Fruit fly (Drosophila melanogaster) whole organism, embryonic: ENCODE measurements around the gene CG7582.

Source experiments
- Abd-B ChIP-seq: fragments of 200-800 bp; sonication (Bioruptor generic); optimal IDR thresholded peaks from 2 replicates; lab custom pipeline; 2018; ENCODE audit warnings: missing biosample characterization, mild to moderate bottlenecking, missing genetic modification characterization, moderate library complexity
- CG10209 ChIP-seq: fragments of 200-800 bp; sonication (Bioruptor generic); optimal IDR thresholded peaks from 3 replicates; lab custom pipeline; 2017; ENCODE audit warnings: missing biosample characterization, mild to moderate bottlenecking, missing genetic modification characterization, missing genetic modification reagents
- CG10321 ChIP-seq: fragments of 200-800 bp; sonication (Bioruptor generic); IDR thresholded peaks from 2 replicates; pipeline ENCODE4 v1.3.6; 2022; ENCODE audit warnings: missing biosample characterization, missing genetic modification characterization
- CG10431 ChIP-seq: fragments of 200-800 bp; sonication (Bioruptor generic); optimal IDR thresholded peaks from 3 replicates; lab custom pipeline; 2018; ENCODE audit warnings: missing biosample characterization, mild to moderate bottlenecking, missing genetic modification characterization
- CG12942 ChIP-seq: fragments of 200-800 bp; sonication (Bioruptor generic); optimal IDR thresholded peaks from 3 replicates; lab custom pipeline; 2016; ENCODE audit warnings: missing biosample characterization, missing genetic modification characterization
- CG13123 ChIP-seq: fragments of 200-800 bp; sonication (Bioruptor generic); optimal IDR thresholded peaks from 2 replicates; lab custom pipeline; 2016; ENCODE audit warnings: missing biosample characterization, missing genetic modification characterization
- CG13775 ChIP-seq: fragments of 200-800 bp; sonication (Bioruptor generic); optimal IDR thresholded peaks from 3 replicates; lab custom pipeline; 2017; ENCODE audit warnings: missing biosample characterization, mild to moderate bottlenecking, missing genetic modification characterization
- CG15514 ChIP-seq: fragments of 200-800 bp; sonication (Bioruptor generic); optimal IDR thresholded peaks from 3 replicates; lab custom pipeline; 2017; ENCODE audit warnings: missing biosample characterization, missing genetic modification characterization, mild to moderate bottlenecking, moderate library complexity, missing genetic modification reagents
- CG15696 ChIP-seq: fragments of 200-800 bp; sonication (Bioruptor generic); optimal IDR thresholded peaks from 2 replicates; lab custom pipeline; 2019; ENCODE audit warnings: missing biosample characterization, mild to moderate bottlenecking, missing genetic modification characterization, moderate library complexity
- CG1647 ChIP-seq: fragments of 200-800 bp; sonication (Bioruptor generic); optimal IDR thresholded peaks from 3 replicates; lab custom pipeline; 2016; ENCODE audit warnings: missing biosample characterization, missing genetic modification characterization
- CG17568 ChIP-seq: fragments of 200-800 bp; sonication (Bioruptor generic); optimal IDR thresholded peaks from 2 replicates; lab custom pipeline; 2018; ENCODE audit warnings: missing biosample characterization, mild to moderate bottlenecking, missing genetic modification characterization, moderate library complexity
- CG2120 ChIP-seq: fragments of 200-800 bp; sonication (Bioruptor generic); optimal IDR thresholded peaks from 3 replicates; lab custom pipeline; 2016; ENCODE audit warnings: missing biosample characterization, missing genetic modification characterization
- CG2202 ChIP-seq: fragments of 200-800 bp; sonication (Bioruptor generic); optimal IDR thresholded peaks from 2 replicates; lab custom pipeline; 2018; ENCODE audit warnings: missing biosample characterization, mild to moderate bottlenecking, missing genetic modification characterization
- CG30403 ChIP-seq: fragments of 200-800 bp; sonication (Bioruptor generic); optimal IDR thresholded peaks from 3 replicates; lab custom pipeline; 2016; ENCODE audit warnings: missing biosample characterization, missing genetic modification characterization
- CG31365 ChIP-seq: fragments of 200-800 bp; sonication (Bioruptor generic); optimal IDR thresholded peaks from 2 replicates; lab custom pipeline; 2018; ENCODE audit warnings: missing biosample characterization, mild to moderate bottlenecking, missing genetic modification characterization
- CG34224 ChIP-seq: fragments of 200-800 bp; sonication (Bioruptor generic); IDR thresholded peaks from 3 replicates; pipeline ENCODE4 v1.3.6; 2022; ENCODE audit warnings: missing biosample characterization, missing genetic modification characterization; ENCODE audit not compliant: partially characterized antibody
- CG3726 ChIP-seq: fragments of 200-800 bp; sonication (Bioruptor generic); IDR thresholded peaks from 3 replicates; pipeline ENCODE4, ENCODE4 v1.3.6; 2022; ENCODE audit warnings: missing biosample characterization, missing genetic modification characterization
- CG4854 ChIP-seq: fragments of 200-800 bp; sonication (Bioruptor generic); optimal IDR thresholded peaks from 2 replicates; lab custom pipeline; 2016; ENCODE audit warnings: missing biosample characterization, missing genetic modification characterization, inconsistent platforms
- CG7372 ChIP-seq: fragments of 200-800 bp; sonication (Bioruptor generic); IDR thresholded peaks from 2 replicates; pipeline ENCODE4 v1.3.6; 2022; ENCODE audit warnings: missing biosample characterization, missing genetic modification characterization
- CG7745 ChIP-seq: fragments of 200-800 bp; sonication (Bioruptor generic); optimal IDR thresholded peaks from 2 replicates; lab custom pipeline; 2018; ENCODE audit warnings: missing biosample characterization, mild to moderate bottlenecking, missing genetic modification characterization, moderate library complexity
- CG7839 ChIP-seq: fragments of 200-800 bp; sonication (Bioruptor generic); optimal IDR thresholded peaks from 3 replicates; lab custom pipeline; 2018; ENCODE audit warnings: missing biosample characterization, mild to moderate bottlenecking, missing genetic modification characterization, moderate library complexity
- CG8089 ChIP-seq: fragments of 200-800 bp; sonication (Bioruptor generic); optimal IDR thresholded peaks from 3 replicates; lab custom pipeline; 2016; ENCODE audit warnings: missing biosample characterization, missing genetic modification characterization
- CG8944 ChIP-seq: fragments of 200-800 bp; sonication (Bioruptor generic); optimal IDR thresholded peaks from 3 replicates; lab custom pipeline; 2016; ENCODE audit warnings: missing biosample characterization, missing genetic modification characterization
- CG9727 ChIP-seq: fragments of 200-800 bp; sonication (Bioruptor generic); optimal IDR thresholded peaks from 3 replicates; lab custom pipeline; 2017; ENCODE audit warnings: missing biosample characterization, mild to moderate bottlenecking, missing genetic modification characterization
- CTCF ChIP-seq: fragments of 200-800 bp; sonication (Bioruptor generic); optimal IDR thresholded peaks from 2 replicates; lab custom pipeline; 2017; ENCODE audit warnings: missing biosample characterization, mild to moderate bottlenecking, missing genetic modification characterization, moderate library complexity
- Dfd ChIP-seq, 2 experiments: fragments of >200 bp; optimal IDR thresholded peaks; 2 replicates each; lab custom pipeline; 2017; ENCODE audit warnings: missing biosample characterization in 2 of 2, missing genetic modification characterization in 2 of 2
- E2f2 ChIP-seq: fragments of 200-800 bp; sonication (Bioruptor generic); IDR thresholded peaks from 2 replicates; pipeline ENCODE4 v1.3.6; 2022; ENCODE audit warnings: missing biosample characterization, missing genetic modification characterization
- Gug ChIP-seq: fragments of 200-800 bp; sonication (Bioruptor generic); IDR thresholded peaks from 4 replicates; pipeline ENCODE4 v1.3.6; 2022; ENCODE audit warnings: missing biosample characterization, missing genetic modification characterization
- Hey ChIP-seq: fragments of 200-800 bp; sonication (Bioruptor generic); optimal IDR thresholded peaks from 3 replicates; lab custom pipeline; 2018; ENCODE audit warnings: missing biosample characterization, mild to moderate bottlenecking, missing genetic modification characterization
- Jarid2 ChIP-seq: fragments of 200-800 bp; sonication (Bioruptor generic); optimal IDR thresholded peaks from 3 replicates; lab custom pipeline; 2017; ENCODE audit warnings: mild to moderate bottlenecking, missing biosample characterization, missing genetic modification reagents, missing genetic modification characterization
- MESR4 ChIP-seq: fragments of 200-800 bp; sonication (Bioruptor generic); optimal IDR thresholded peaks from 2 replicates; lab custom pipeline; 2018; ENCODE audit warnings: missing biosample characterization, mild to moderate bottlenecking, missing genetic modification characterization, moderate library complexity
- PHDP ChIP-seq: fragments of 200-800 bp; sonication (Bioruptor generic); optimal IDR thresholded peaks from 3 replicates; lab custom pipeline; 2018; ENCODE audit warnings: missing biosample characterization, mild to moderate bottlenecking, missing genetic modification characterization, moderate library complexity
- Pdp1 ChIP-seq, 2 experiments: fragments of 200-800 bp; sonication (Bioruptor generic); optimal IDR thresholded peaks; 3 replicates each; lab custom pipeline; 2016; ENCODE audit warnings: missing biosample characterization in 2 of 2, missing genetic modification characterization in 2 of 2, mild to moderate bottlenecking in 1 of 2, moderate library complexity in 1 of 2
- Ptx1 ChIP-seq: fragments of 200-800 bp; sonication (Bioruptor generic); IDR thresholded peaks from 2 replicates; pipeline ENCODE4 v1.3.6; 2022; ENCODE audit warnings: missing biosample characterization, missing genetic modification characterization
- Scr ChIP-seq: fragments of 200-800 bp; sonication (Bioruptor generic); IDR thresholded peaks from 2 replicates; pipeline ENCODE4 v1.3.6; 2022; ENCODE audit warnings: missing biosample characterization, missing genetic modification characterization; ENCODE audit not compliant: partially characterized antibody
- Sox102F ChIP-seq: fragments of 200-800 bp; sonication (Bioruptor generic); optimal IDR thresholded peaks from 2 replicates; lab custom pipeline; 2018; ENCODE audit warnings: missing biosample characterization, mild to moderate bottlenecking, missing genetic modification characterization, moderate library complexity
- br ChIP-seq: fragments of >200 bp; optimal IDR thresholded peaks from 2 replicates; lab custom pipeline; 2017
- chn ChIP-seq: fragments of 200-800 bp; sonication (Bioruptor generic); optimal IDR thresholded peaks from 2 replicates; lab custom pipeline; 2016; ENCODE audit warnings: missing biosample characterization, missing genetic modification characterization
- dmrt99B ChIP-seq: fragments of 200-800 bp; sonication (Bioruptor generic); optimal IDR thresholded peaks from 2 replicates; lab custom pipeline; 2018; ENCODE audit warnings: missing biosample characterization, mild to moderate bottlenecking, missing genetic modification characterization, moderate library complexity
- ems ChIP-seq: fragments of 200-800 bp; sonication (Bioruptor generic); optimal IDR thresholded peaks from 3 replicates; lab custom pipeline; 2016; ENCODE audit warnings: missing biosample characterization, missing genetic modification characterization
- en ChIP-seq: fragments of 200-800 bp; sonication (Bioruptor generic); optimal IDR thresholded peaks from 2 replicates; lab custom pipeline; 2016; ENCODE audit warnings: missing biosample characterization, missing genetic modification characterization
- eve ChIP-seq, 2 experiments: fragments of >200 bp; optimal IDR thresholded peaks; 2 replicates each; lab custom pipeline; 2017; ENCODE audit warnings: missing biosample characterization in 2 of 2, missing genetic modification characterization in 2 of 2
- kni ChIP-seq: fragments of 200-800 bp; sonication (Bioruptor generic); optimal IDR thresholded peaks from 3 replicates; lab custom pipeline; 2017; ENCODE audit warnings: mild to moderate bottlenecking, missing biosample characterization, missing genetic modification reagents, missing genetic modification characterization
- mirr ChIP-seq: fragments of 200-800 bp; sonication (Bioruptor generic); optimal IDR thresholded peaks from 3 replicates; lab custom pipeline; 2018; ENCODE audit warnings: missing biosample characterization, mild to moderate bottlenecking, missing genetic modification characterization
- nerfin-1 ChIP-seq: fragments of 200-800 bp; sonication (Bioruptor generic); optimal IDR thresholded peaks from 3 replicates; lab custom pipeline; 2019; ENCODE audit warnings: missing biosample characterization, mild to moderate bottlenecking, missing genetic modification characterization, moderate library complexity
- nom ChIP-seq: fragments of 200-800 bp; sonication (Bioruptor generic); optimal IDR thresholded peaks from 2 replicates; lab custom pipeline; 2017; ENCODE audit warnings: missing biosample characterization, missing genetic modification characterization, mild to moderate bottlenecking, moderate library complexity, missing genetic modification reagents
- onecut ChIP-seq: fragments of 200-800 bp; sonication (Bioruptor generic); IDR thresholded peaks from 2 replicates; pipeline ENCODE4 v1.3.6; 2022; ENCODE audit warnings: missing biosample characterization, missing genetic modification characterization
- sd ChIP-seq: fragments of 200-800 bp; sonication (Bioruptor generic); optimal IDR thresholded peaks from 3 replicates; lab custom pipeline; 2018; ENCODE audit warnings: missing biosample characterization, mild to moderate bottlenecking, missing genetic modification characterization, moderate library complexity
- slp2 ChIP-seq: fragments of 200-800 bp; sonication (Bioruptor generic); optimal IDR thresholded peaks from 2 replicates; lab custom pipeline; 2016; ENCODE audit warnings: missing biosample characterization, missing genetic modification characterization
- twi ChIP-seq: fragments of 200-800 bp; optimal IDR thresholded peaks from 2 replicates; lab custom pipeline; 2019; ENCODE audit warnings: missing biosample characterization, mild to moderate bottlenecking, missing genetic modification characterization, moderate library complexity
- zen2 ChIP-seq: fragments of 200-800 bp; sonication (Bioruptor generic); IDR thresholded peaks from 3 replicates; pipeline ENCODE4 v1.3.6; 2022; ENCODE audit warnings: missing biosample characterization, missing genetic modification characterization; ENCODE audit not compliant: partially characterized antibody
- zfh1 ChIP-seq: fragments of 200-800 bp; sonication (Bioruptor generic); IDR thresholded peaks from 3 replicates; pipeline ENCODE4 v1.3.6; 2022; ENCODE audit warnings: missing biosample characterization, missing genetic modification characterization

CG7582 gene

dm6 chr3R:29682152-29682600, at the start of gene CG7582, which contains the start of gene Gycalpha99B (continued):
- TF ChIP-seq nom (peak; percentile 44), CG7372 (no peak), CG17568 (GFP tag; lab: Kevin White, UChicago) (no peak), CG34224 (GFP tag; lab: Robert Waterston, UW) (0 out of 3 replicates have a peak, but pooled peaks have one; percentile 13), Dfd (GFP tag; optimal IDR thresholded peaks at IDR 0.05; lab: Kevin White, UChicago) (no peak), dmrt99B (tag; lab: Kevin White, UChicago) (no peak), CG12942 (GFP tag; lab: Kevin White, UChicago) (no peak), CG1647 (GFP tag; lab: Kevin White, UChicago) (no peak), CG7745 (no peak), eve (GFP tag; optimal IDR thresholded peaks at IDR 0.05; lab: Kevin White, UChicago) (no peak), CG31365 (tag; lab: Kevin White, UChicago) (peak; percentile 31), CG9727 (no peak), mirr (no peak), Gug (GFP tag; lab: Robert Waterston, UW) (no peak), CG4854 (GFP tag; lab: Kevin White, UChicago) (no peak), Ptx1 (GFP tag; lab: Robert Waterston, UW) (no peak), CTCF (GFP tag; lab: Kevin White, UChicago) (peak; percentile 64), CG8944 (no peak), CG2202 (tag; lab: Kevin White, UChicago) (no peak), onecut (GFP tag; lab: Robert Waterston, UW) (peak; percentile 64), zfh1 (GFP tag; lab: Robert Waterston, UW) (no peak), CG10209 (GFP tag; lab: Kevin White, UChicago) (no peak), CG13775 (GFP tag; lab: Kevin White, UChicago) (no peak), PHDP (tag; lab: Kevin White, UChicago) (no peak), Sox102F (no peak), kni (GFP tag; lab: Kevin White, UChicago) (peak; percentile 49), Jarid2 (GFP tag; lab: Kevin White, UChicago) (no peak), CG8089 (GFP tag; lab: Kevin White, UChicago) (no peak), CG2120 (no peak), CG13123 (GFP tag; lab: Kevin White, UChicago) (no peak), sd (tag; lab: Kevin White, UChicago) (peak; percentile 89), slp2 (GFP tag; lab: Kevin White, UChicago) (no peak), twi (no peak), Pdp1 (GFP tag; optimal IDR thresholded peaks at IDR 0.05; lab: Kevin White, UChicago) (peak in 1 of 2 experiments; percentile 80), MESR4 (GFP tag; lab: Kevin White, UChicago) (no peak), en (GFP tag; lab: Kevin White, UChicago) (no peak), CG30403 (no peak), CG3726 (GFP tag; lab: Robert Waterston, UW) (no peak), chn (GFP tag; lab: Kevin White, UChicago) (no peak), nerfin-1 (peak; percentile 71), zen2 (GFP tag; lab: Robert Waterston, UW) (no peak), CG10431 (GFP tag; lab: Kevin White, UChicago) (no peak), Hey (tag; lab: Kevin White, UChicago) (no peak), CG7839 (tag; lab: Kevin White, UChicago) (no peak), CG15514 (GFP tag; lab: Kevin White, UChicago) (no peak), br (lab: Kevin White, UChicago) (no peak), E2f2 (no peak), CG10321 (GFP tag; lab: Robert Waterston, UW) (no peak), Abd-B (GFP tag; lab: Kevin White, UChicago) (no peak), CG15696 (tag; lab: Kevin White, UChicago) (no peak), ems (no peak), Scr (GFP tag; lab: Robert Waterston, UW) (no peak)
